Worm (Caenorhabditis elegans) whole organism, early embryonic: ENCODE data around the gene F58F12.12.

Experiments used
- B0310.2 ChIP-seq: sonication (generic microtip); optimal IDR thresholded peaks from 2 replicates; lab custom pipeline; 2016; ENCODE audit warnings: mild to moderate bottlenecking, missing genetic modification characterization, missing compliant biosample characterization
- aly-1 ChIP-seq: sonication (generic microtip); optimal IDR thresholded peaks from 2 replicates; lab custom pipeline; 2016; ENCODE audit warnings: missing genetic modification characterization, missing compliant biosample characterization
- ama-1 ChIP-seq: fragments of 150-350 bp; optimal IDR thresholded peaks from 2 replicates; lab custom pipeline; 2014
- ets-7 ChIP-seq: sonication (generic microtip); optimal IDR thresholded peaks from 2 replicates; lab custom pipeline; 2016; ENCODE audit warnings: missing genotype, missing genetic modification characterization, missing compliant biosample characterization
- flt-1 ChIP-seq: fragments of 200-800 bp; sonication (Bioruptor generic); IDR thresholded peaks from 2 replicates; pipeline ENCODE4 v1.3.6; 2022; ENCODE audit warnings: missing genetic modification characterization, missing compliant biosample characterization
- hmg-4 ChIP-seq: fragments of 200-800 bp; sonication (Bioruptor generic); optimal IDR thresholded peaks from 2 replicates; lab custom pipeline; 2018; ENCODE audit warnings: mild to moderate bottlenecking, missing genetic modification characterization, missing compliant biosample characterization
- pes-1 ChIP-seq: fragments of 200-800 bp; sonication (Bioruptor generic); IDR thresholded peaks from 2 replicates; pipeline ENCODE4 v1.3.6; 2022; ENCODE audit warnings: missing genetic modification reagents, missing genetic modification characterization, missing compliant biosample characterization
- tbx-11 ChIP-seq: fragments of 200-800 bp; sonication (Bioruptor generic); IDR thresholded peaks from 2 replicates; pipeline ENCODE4 v1.3.6; 2022; ENCODE audit warnings: missing genetic modification characterization, missing compliant biosample characterization

ce11 chrII:6355396-6356346 lies 25.3 kb upstream of the F58F12.12 start, which contains the start of gene C32D5.11:
- no peak for TF ChIP-seq B0310.2
- no peak for TF ChIP-seq aly-1 (tag; lab: Kevin White, UChicago)
- TF ChIP-seq tbx-11 (GFP tag; lab: Robert Waterston, UW) = no peak
- peak; percentile 28 for TF ChIP-seq hmg-4 (GFP tag; lab: Kevin White, UChicago)
- no peak for TF ChIP-seq pes-1 (GFP tag; lab: Robert Waterston, UW)
- TF ChIP-seq ets-7 (tag; lab: Kevin White, UChicago) = no peak
- TF ChIP-seq ama-1 (lab: Kevin White, UChicago) = no peak
- TF ChIP-seq flt-1 = no peak
